Fruit fly (Drosophila melanogaster) whole organism, adult: ENCODE data around the gene CG13375.

ENCODE experiments used
- Clk ChIP-seq: fragments of 200-800 bp; sonication (Bioruptor generic); optimal IDR thresholded peaks from 2 replicates; lab custom pipeline; 2017; ENCODE audit warnings: missing biosample characterization, missing genetic modification characterization
- kay ChIP-seq: fragments of 200-800 bp; sonication (Bioruptor generic); peaks from one replicate; lab custom pipeline; 2016; ENCODE audit warnings: missing biosample characterization, missing genetic modification characterization, borderline replicate concordance
- pad ChIP-seq: fragments of 200-800 bp; sonication (Bioruptor generic); optimal IDR thresholded peaks from 3 replicates; lab custom pipeline; 2017; ENCODE audit warnings: missing biosample characterization, missing genetic modification characterization, mild to moderate bottlenecking, moderate library complexity, missing genetic modification reagents
- tj ChIP-seq: fragments of 200-800 bp; sonication (Bioruptor generic); optimal IDR thresholded peaks from 3 replicates; lab custom pipeline; 2017; ENCODE audit warnings: missing biosample characterization, mild to moderate bottlenecking, missing genetic modification characterization, moderate library complexity

DNA sequence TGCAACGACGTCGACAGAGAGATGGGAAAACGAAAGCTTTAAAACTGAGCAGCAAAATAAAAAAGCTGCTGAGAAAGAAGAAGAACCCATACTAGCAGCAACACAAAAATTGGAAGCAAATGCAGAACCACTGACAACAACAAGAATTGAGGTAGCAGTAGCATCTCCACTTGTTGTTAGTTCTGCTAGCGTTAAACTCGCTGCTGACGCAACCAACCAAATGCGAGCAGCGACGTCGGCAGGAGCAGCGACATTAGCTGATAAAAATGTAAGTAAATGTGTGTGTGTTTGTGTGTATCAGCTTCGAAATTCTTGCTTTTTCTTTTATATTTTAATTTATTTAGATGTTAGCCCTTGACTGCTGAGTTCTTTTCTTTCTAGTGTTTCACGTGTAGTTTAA lies 47.4 kb downstream of the CG13375 start:
- TF ChIP-seq pad (no peak), kay (GFP tag; lab: Kevin White, UChicago) (no peak), Clk (GFP tag; lab: Kevin White, UChicago) (no peak), tj (GFP tag; lab: Kevin White, UChicago) (no peak)
